Fruit fly (Drosophila melanogaster) whole organism, embryonic: ENCODE measurements around the gene CG12012.
A peak's percentile ranks its signal among the peaks of the same experiment; 100 is the strongest.

Experiments used
- Aef1 ChIP-seq: fragments of 200-800 bp; sonication (Bioruptor generic); IDR thresholded peaks from 3 replicates; pipeline ENCODE4 v1.3.6; 2022; ENCODE audit warnings: missing biosample characterization, missing genetic modification characterization
- CG11504 ChIP-seq: fragments of 200-800 bp; sonication (Bioruptor generic); optimal IDR thresholded peaks from 3 replicates; lab custom pipeline; 2019; ENCODE audit warnings: missing biosample characterization, mild to moderate bottlenecking, missing genetic modification characterization, moderate library complexity
- CG12104 ChIP-seq: fragments of 200-800 bp; sonication (Bioruptor generic); optimal IDR thresholded peaks from 3 replicates; lab custom pipeline; 2016; ENCODE audit warnings: missing biosample characterization, missing genetic modification characterization
- CG15696 ChIP-seq: fragments of 200-800 bp; sonication (Bioruptor generic); optimal IDR thresholded peaks from 2 replicates; lab custom pipeline; 2019; ENCODE audit warnings: missing biosample characterization, mild to moderate bottlenecking, missing genetic modification characterization, moderate library complexity
- CG17359 ChIP-seq: fragments of 200-800 bp; sonication (Bioruptor generic); optimal IDR thresholded peaks from 3 replicates; lab custom pipeline; 2018; ENCODE audit warnings: missing biosample characterization, mild to moderate bottlenecking, missing genetic modification characterization, moderate library complexity
- CG17829 ChIP-seq: fragments of 200-800 bp; optimal IDR thresholded peaks from 2 replicates; lab custom pipeline; 2019; ENCODE audit warnings: missing biosample characterization, mild to moderate bottlenecking, missing genetic modification characterization, moderate library complexity
- CG1792 ChIP-seq: fragments of 200-800 bp; sonication (Bioruptor generic); optimal IDR thresholded peaks from 2 replicates; lab custom pipeline; 2016; ENCODE audit warnings: missing biosample characterization, missing genetic modification characterization
- CG18476 ChIP-seq: fragments of 200-800 bp; sonication (Bioruptor generic); optimal IDR thresholded peaks from 2 replicates; lab custom pipeline; 2016; ENCODE audit warnings: missing biosample characterization, mild to moderate bottlenecking, missing genetic modification characterization
- CG18599 ChIP-seq: fragments of 200-800 bp; sonication (Bioruptor generic); optimal IDR thresholded peaks from 3 replicates; lab custom pipeline; 2017; ENCODE audit warnings: missing biosample characterization, missing genetic modification characterization, mild to moderate bottlenecking, moderate library complexity, missing genetic modification reagents
- CG18764 ChIP-seq: fragments of 200-800 bp; sonication (Bioruptor generic); optimal IDR thresholded peaks from 3 replicates; lab custom pipeline; 2016; ENCODE audit warnings: missing biosample characterization, missing genetic modification characterization
- CG2202 ChIP-seq: fragments of 200-800 bp; sonication (Bioruptor generic); optimal IDR thresholded peaks from 2 replicates; lab custom pipeline; 2018; ENCODE audit warnings: missing biosample characterization, mild to moderate bottlenecking, missing genetic modification characterization
- CG30403 ChIP-seq: fragments of 200-800 bp; sonication (Bioruptor generic); optimal IDR thresholded peaks from 3 replicates; lab custom pipeline; 2016; ENCODE audit warnings: missing biosample characterization, missing genetic modification characterization
- CG31388 ChIP-seq: fragments of 200-800 bp; sonication (Bioruptor generic); optimal IDR thresholded peaks from 2 replicates; lab custom pipeline; 2016; ENCODE audit warnings: missing biosample characterization, missing genetic modification characterization
- CG31441 ChIP-seq: fragments of 200-800 bp; sonication (Bioruptor generic); IDR thresholded peaks from 2 replicates; pipeline ENCODE4 v1.3.6; 2022; ENCODE audit warnings: missing biosample characterization, missing genetic modification characterization
- CG3163 ChIP-seq: fragments of 200-800 bp; sonication (Bioruptor generic); optimal IDR thresholded peaks from 3 replicates; lab custom pipeline; 2016; ENCODE audit warnings: missing biosample characterization, missing genetic modification characterization
- CG4282 ChIP-seq: fragments of 200-800 bp; sonication (Bioruptor generic); optimal IDR thresholded peaks from 2 replicates; lab custom pipeline; 2016; ENCODE audit warnings: missing biosample characterization, missing genetic modification characterization
- CG5245 ChIP-seq: fragments of 200-800 bp; sonication (Bioruptor generic); optimal IDR thresholded peaks from 3 replicates; lab custom pipeline; 2016; ENCODE audit warnings: missing biosample characterization, missing genetic modification characterization
- CG7786 ChIP-seq: fragments of 200-800 bp; sonication (Bioruptor generic); optimal IDR thresholded peaks from 2 replicates; lab custom pipeline; 2016; ENCODE audit warnings: missing biosample characterization, missing genetic modification characterization
- CG7839 ChIP-seq: fragments of 200-800 bp; sonication (Bioruptor generic); optimal IDR thresholded peaks from 3 replicates; lab custom pipeline; 2018; ENCODE audit warnings: missing biosample characterization, mild to moderate bottlenecking, missing genetic modification characterization, moderate library complexity
- CG9609 ChIP-seq: fragments of 200-800 bp; sonication (Bioruptor generic); optimal IDR thresholded peaks from 3 replicates; lab custom pipeline; 2016; ENCODE audit warnings: missing biosample characterization, missing genetic modification characterization
- CG9817 ChIP-seq: fragments of 200-800 bp; sonication (Bioruptor generic); optimal IDR thresholded peaks from 2 replicates; lab custom pipeline; 2018; ENCODE audit warnings: missing biosample characterization, mild to moderate bottlenecking, missing genetic modification characterization, moderate library complexity
- Doc3 ChIP-seq: fragments of 200-800 bp; sonication (Bioruptor generic); IDR thresholded peaks from 3 replicates; pipeline ENCODE4 v1.3.6; 2022; ENCODE audit warnings: missing biosample characterization, missing genetic modification characterization; ENCODE audit not compliant: partially characterized antibody
- Drgx ChIP-seq: fragments of 200-800 bp; sonication (Bioruptor generic); IDR thresholded peaks from 2 replicates; pipeline ENCODE4 v1.3.6; 2022; ENCODE audit warnings: missing biosample characterization, missing genetic modification characterization
- Elba2 ChIP-seq: fragments of 200-800 bp; sonication (Bioruptor generic); optimal IDR thresholded peaks from 3 replicates; lab custom pipeline; 2016; ENCODE audit warnings: missing biosample characterization, missing genetic modification characterization
- H2.0 ChIP-seq: fragments of 200-800 bp; sonication (Bioruptor generic); IDR thresholded peaks from 2 replicates; pipeline ENCODE4 v1.3.6; 2022; ENCODE audit warnings: missing biosample characterization, missing genetic modification characterization
- HLH4C ChIP-seq: fragments of 200-800 bp; sonication (Bioruptor generic); IDR thresholded peaks from 3 replicates; pipeline ENCODE4 v1.3.6; 2022; ENCODE audit warnings: missing biosample characterization, missing genetic modification characterization; ENCODE audit not compliant: partially characterized antibody
- Lim3 ChIP-seq: fragments of 200-800 bp; sonication (Bioruptor generic); IDR thresholded peaks from 2 replicates; pipeline ENCODE4 v1.3.6; 2022; ENCODE audit warnings: missing biosample characterization, missing genetic modification characterization
- Mrtf ChIP-seq: fragments of 200-800 bp; sonication (Bioruptor generic); IDR thresholded peaks from 3 replicates; pipeline ENCODE4 v1.3.6; 2022; ENCODE audit warnings: missing biosample characterization, missing genetic modification characterization
- NC2α ChIP-seq: fragments of 200-800 bp; sonication (Bioruptor generic); optimal IDR thresholded peaks from 2 replicates; lab custom pipeline; 2016; ENCODE audit warnings: missing biosample characterization, missing genetic modification characterization
- Nf-YA ChIP-seq: fragments of 200-800 bp; sonication (Bioruptor generic); IDR thresholded peaks from 2 replicates; pipeline ENCODE4 v1.3.6; 2022; ENCODE audit warnings: missing biosample characterization, missing genetic modification characterization
- Sin3A ChIP-seq: fragments of >200 bp; optimal IDR thresholded peaks from 2 replicates; lab custom pipeline; 2018
- Tbp ChIP-seq: fragments of >200 bp; optimal IDR thresholded peaks from 2 replicates; lab custom pipeline; 2018; ENCODE audit warnings: missing biosample characterization, missing genetic modification characterization
- Usf ChIP-seq: fragments of 200-800 bp; sonication (Bioruptor generic); optimal IDR thresholded peaks from 2 replicates; lab custom pipeline; 2017; ENCODE audit warnings: missing genotype, missing biosample characterization, missing genetic modification characterization
- amos ChIP-seq: fragments of 200-800 bp; sonication (Bioruptor generic); IDR thresholded peaks from 2 replicates; pipeline ENCODE4 v1.3.6; 2022; ENCODE audit warnings: missing biosample characterization, missing genetic modification characterization; ENCODE audit not compliant: partially characterized antibody
- bigmax ChIP-seq: fragments of 200-800 bp; sonication (Bioruptor generic); optimal IDR thresholded peaks from 2 replicates; lab custom pipeline; 2018; ENCODE audit warnings: missing biosample characterization, mild to moderate bottlenecking, missing genetic modification characterization
- chinmo ChIP-seq: fragments of 200-800 bp; sonication (Bioruptor generic); IDR thresholded peaks from 4 replicates; pipeline ENCODE4 v1.3.6; 2022; ENCODE audit warnings: missing biosample characterization, missing genetic modification characterization; ENCODE audit not compliant: partially characterized antibody
- crol ChIP-seq: fragments of 200-800 bp; sonication (Bioruptor generic); IDR thresholded peaks from 2 replicates; pipeline ENCODE4 v1.3.6; 2022; ENCODE audit warnings: missing biosample characterization, missing genetic modification characterization
- crp ChIP-seq, 2 experiments: fragments of 200-800 bp; sonication (Bioruptor generic); optimal IDR thresholded peaks; 2 replicates in 1 of 2; 3 replicates in 1 of 2; lab custom pipeline; 2017; ENCODE audit warnings: missing biosample characterization in 2 of 2, missing genetic modification characterization in 2 of 2, mild to moderate bottlenecking in 1 of 2, moderate library complexity in 1 of 2
- fd3F ChIP-seq: fragments of 200-800 bp; sonication (Bioruptor generic); optimal IDR thresholded peaks from 2 replicates; lab custom pipeline; 2018; ENCODE audit warnings: missing biosample characterization, mild to moderate bottlenecking, missing genetic modification characterization, moderate library complexity
- ftz-f1 ChIP-seq: fragments of 200-800 bp; sonication (Bioruptor generic); optimal IDR thresholded peaks from 2 replicates; lab custom pipeline; 2016; ENCODE audit warnings: missing biosample characterization, missing genetic modification characterization
- mam ChIP-seq: fragments of 200-800 bp; sonication (Bioruptor generic); optimal IDR thresholded peaks from 3 replicates; lab custom pipeline; 2016; ENCODE audit warnings: missing biosample characterization, missing genetic modification characterization
- onecut ChIP-seq: fragments of 200-800 bp; sonication (Bioruptor generic); IDR thresholded peaks from 2 replicates; pipeline ENCODE4 v1.3.6; 2022; ENCODE audit warnings: missing biosample characterization, missing genetic modification characterization
- p53 ChIP-seq: fragments of 200-800 bp; sonication (Bioruptor generic); optimal IDR thresholded peaks from 2 replicates; lab custom pipeline; 2016; ENCODE audit warnings: missing biosample characterization, missing genetic modification characterization
- rib ChIP-seq: fragments of 200-800 bp; sonication (Bioruptor generic); IDR thresholded peaks from 2 replicates; pipeline ENCODE4 v1.3.6; 2022; ENCODE audit warnings: missing biosample characterization, missing genetic modification characterization
- run ChIP-seq: fragments of 200-800 bp; sonication (Bioruptor generic); optimal IDR thresholded peaks from 3 replicates; lab custom pipeline; 2018; ENCODE audit warnings: missing biosample characterization, mild to moderate bottlenecking, missing genetic modification characterization
- ssp ChIP-seq: fragments of 200-800 bp; sonication (Bioruptor generic); IDR thresholded peaks from 2 replicates; pipeline ENCODE4 v1.3.6; 2022; ENCODE audit warnings: missing biosample characterization, missing genetic modification characterization
- tgo ChIP-seq: fragments of 200-800 bp; sonication (Bioruptor generic); IDR thresholded peaks from 3 replicates; pipeline ENCODE4 v1.3.6; 2022; ENCODE audit warnings: missing biosample characterization, missing genetic modification characterization
- usp ChIP-seq: fragments of >200 bp; optimal IDR thresholded peaks from 2 replicates; lab custom pipeline; 2017; ENCODE audit warnings: missing biosample characterization, missing genetic modification characterization
- wek ChIP-seq: fragments of 200-800 bp; sonication (Bioruptor generic); optimal IDR thresholded peaks from 3 replicates; lab custom pipeline; 2018; ENCODE audit warnings: missing biosample characterization, mild to moderate bottlenecking, missing genetic modification characterization, moderate library complexity
- wor ChIP-seq: fragments of 200-800 bp; sonication (Bioruptor generic); IDR thresholded peaks from 2 replicates; pipeline ENCODE4 v1.3.6; 2022; ENCODE audit warnings: missing biosample characterization, missing genetic modification characterization

The CG12012 gene

DNA sequence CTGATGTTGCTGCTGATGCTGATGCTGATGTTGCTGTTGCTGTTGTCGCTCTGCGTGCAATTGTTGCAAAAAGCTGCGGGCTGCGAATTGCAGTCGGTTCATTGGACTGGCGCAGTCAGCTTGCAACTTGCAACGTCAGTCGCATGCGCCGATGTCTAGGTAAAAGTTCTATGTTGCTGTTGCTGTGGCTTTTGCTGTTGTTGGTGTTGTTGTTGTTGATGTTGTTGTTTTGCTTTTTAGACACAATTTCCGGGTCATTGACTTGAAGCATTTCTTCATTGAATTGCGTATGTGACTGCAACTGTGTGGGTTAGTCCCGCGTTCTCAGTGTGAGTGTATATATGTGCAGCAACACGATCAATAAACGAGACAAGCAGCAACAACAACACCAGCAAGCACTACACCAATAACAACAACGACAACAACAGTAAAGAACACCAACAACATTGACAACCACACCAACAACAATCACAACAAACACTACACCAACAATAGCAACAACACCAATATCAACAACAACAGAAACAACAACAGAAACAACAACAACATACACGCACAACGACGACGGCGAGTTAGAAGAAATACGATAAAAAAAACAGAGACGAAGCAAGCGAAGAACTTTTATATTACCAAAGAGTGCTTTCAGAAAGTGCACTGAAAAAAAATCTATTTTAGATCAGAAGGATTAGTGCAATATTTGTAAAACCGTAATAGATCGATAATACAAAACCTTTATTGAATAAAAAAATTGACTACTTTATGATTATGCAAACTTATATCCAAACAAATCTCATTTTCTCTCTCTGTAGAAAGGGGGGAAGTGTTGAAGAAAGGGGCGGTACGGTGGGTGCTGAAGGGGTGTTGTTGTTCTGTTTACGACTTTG is 17.6 kb downstream of the CG12012 start (continued):
- TF ChIP-seq fd3F (GFP tag; lab: Kevin White, UChicago) (no peak), CG17829 (tag; lab: Kevin White, UChicago) (peak; percentile 89), CG17359 (tag; lab: Kevin White, UChicago) (peak; percentile 83), tgo (GFP tag; lab: Robert Waterston, UW) (no peak; the same call in none of the 3 replicates), Lim3 (GFP tag; lab: Robert Waterston, UW) (peak; percentile 44; the same call in 1 of the 2 replicates), Sin3A (no peak), CG11504 (peak; percentile 91), CG5245 (GFP tag; lab: Kevin White, UChicago) (no peak), CG3163 (GFP tag; lab: Kevin White, UChicago) (no peak), ftz-f1 (no peak), mam (GFP tag; lab: Kevin White, UChicago) (no peak), wek (GFP tag; lab: Kevin White, UChicago) (no peak), Aef1 (GFP tag; lab: Robert Waterston, UW) (peak; percentile 73; the same call in 2 of the 3 replicates), wor (GFP tag; lab: Robert Waterston, UW) (peak; percentile 65), bigmax (GFP tag; lab: Kevin White, UChicago) (no peak), CG7839 (tag; lab: Kevin White, UChicago) (peak; percentile 86), p53 (no peak), NC2α (GFP tag; lab: Kevin White, UChicago) (no peak), CG31388 (GFP tag; lab: Kevin White, UChicago) (no peak), rib (GFP tag; lab: Robert Waterston, UW) (no peak), Usf (GFP tag; lab: Kevin White, UChicago) (no peak), ssp (GFP tag; lab: Robert Waterston, UW) (peak; percentile 78), chinmo (GFP tag; lab: Robert Waterston, UW) (no peak), Drgx (GFP tag; lab: Robert Waterston, UW) (peak; percentile 60), Nf-YA (peak; percentile 80), CG18599 (GFP tag; lab: Kevin White, UChicago) (peak; percentile 60), CG31441 (peak; percentile 93), usp (GFP tag; lab: Kevin White, UChicago) (no peak), Tbp (GFP tag; lab: Kevin White, UChicago) (no peak), onecut (no peak; the same call in 1 of the 2 replicates), CG1792 (GFP tag; lab: Kevin White, UChicago) (peak; percentile 80), CG30403 (GFP tag; lab: Kevin White, UChicago) (peak; percentile 85), crp (GFP tag; optimal IDR thresholded peaks at IDR 0.05; lab: Kevin White, UChicago) (peak in 1 of 2 experiments; percentile 52), CG7786 (GFP tag; lab: Kevin White, UChicago) (no peak), amos (GFP tag; lab: Robert Waterston, UW) (no peak), CG12104 (GFP tag; lab: Kevin White, UChicago) (peak; percentile 77), CG18476 (GFP tag; lab: Kevin White, UChicago) (peak; percentile 66), Mrtf (GFP tag; lab: Robert Waterston, UW) (peak; percentile 68), Doc3 (GFP tag; lab: Robert Waterston, UW) (no peak), Elba2 (GFP tag; lab: Kevin White, UChicago) (no peak), H2.0 (peak; percentile 88), CG18764 (GFP tag; lab: Kevin White, UChicago) (peak; percentile 65), CG9817 (peak; percentile 57), CG15696 (tag; lab: Kevin White, UChicago) (no peak), CG9609 (GFP tag; lab: Kevin White, UChicago) (no peak), CG4282 (GFP tag; lab: Kevin White, UChicago) (no peak), CG2202 (tag; lab: Kevin White, UChicago) (no peak), HLH4C (no peak), crol (GFP tag; lab: Robert Waterston, UW) (peak; percentile 97), run (tag; lab: Kevin White, UChicago) (peak; percentile 39)
